Fruit fly (Drosophila melanogaster) whole organism, embryonic: ENCODE data around the gene Upf2.

Source experiments
- Aef1 ChIP-seq: fragments of 200-800 bp; sonication (Bioruptor generic); IDR thresholded peaks from 3 replicates; pipeline ENCODE4 v1.3.6; 2022; ENCODE audit warnings: missing biosample characterization, missing genetic modification characterization
- Atf-2 ChIP-seq: fragments of 200-800 bp; sonication (Bioruptor generic); optimal IDR thresholded peaks from 2 replicates; lab custom pipeline; 2016; ENCODE audit warnings: missing biosample characterization, missing genetic modification characterization
- B-H1 ChIP-seq: fragments of 200-800 bp; sonication (Bioruptor generic); IDR thresholded peaks from 3 replicates; pipeline ENCODE4 v1.3.6; 2022; ENCODE audit warnings: missing biosample characterization, missing genetic modification characterization
- Bgb ChIP-seq: fragments of 200-800 bp; sonication (Bioruptor generic); IDR thresholded peaks from 2 replicates; pipeline ENCODE4 v1.3.6; 2022; ENCODE audit warnings: missing biosample characterization, missing genetic modification characterization; ENCODE audit not compliant: partially characterized antibody
- Blimp-1 ChIP-seq: fragments of 200-800 bp; sonication (Bioruptor generic); optimal IDR thresholded peaks from 3 replicates; lab custom pipeline; 2018; ENCODE audit warnings: missing biosample characterization, missing genetic modification characterization, mild to moderate bottlenecking, moderate library complexity, missing genetic modification reagents
- CG1024 ChIP-seq: fragments of 200-800 bp; sonication (Bioruptor generic); IDR thresholded peaks from 2 replicates; pipeline ENCODE4 v1.3.6; 2022; ENCODE audit warnings: missing biosample characterization, missing genetic modification characterization
- CG11456 ChIP-seq: fragments of 200-800 bp; sonication (Bioruptor generic); IDR thresholded peaks from 3 replicates; pipeline ENCODE4 v1.3.6; 2022; ENCODE audit warnings: missing biosample characterization, missing genetic modification characterization
- CG1233 ChIP-seq: fragments of 200-800 bp; sonication (Bioruptor generic); optimal IDR thresholded peaks from 4 replicates; lab custom pipeline; 2018; ENCODE audit warnings: missing biosample characterization, mild to moderate bottlenecking, missing genetic modification characterization
- CG13296 ChIP-seq: fragments of 200-800 bp; sonication (Bioruptor generic); optimal IDR thresholded peaks from 3 replicates; lab custom pipeline; 2018; ENCODE audit warnings: missing biosample characterization, mild to moderate bottlenecking, missing genetic modification characterization
- CG14710 ChIP-seq: fragments of 200-800 bp; sonication (Bioruptor generic); optimal IDR thresholded peaks from 3 replicates; lab custom pipeline; 2019; ENCODE audit warnings: missing biosample characterization, mild to moderate bottlenecking, missing genetic modification characterization, moderate library complexity
- CG16815 ChIP-seq: fragments of 200-800 bp; sonication (Bioruptor generic); optimal IDR thresholded peaks from 3 replicates; lab custom pipeline; 2017; ENCODE audit warnings: missing biosample characterization, mild to moderate bottlenecking, missing genetic modification characterization
- CG17359 ChIP-seq: fragments of 200-800 bp; sonication (Bioruptor generic); optimal IDR thresholded peaks from 3 replicates; lab custom pipeline; 2018; ENCODE audit warnings: missing biosample characterization, mild to moderate bottlenecking, missing genetic modification characterization, moderate library complexity
- CG17361 ChIP-seq: fragments of 200-800 bp; sonication (Bioruptor generic); IDR thresholded peaks from 3 replicates; pipeline ENCODE4 v1.3.6; 2022; ENCODE audit warnings: missing biosample characterization, missing genetic modification characterization
- CG17912 ChIP-seq: fragments of 200-800 bp; sonication (Bioruptor generic); optimal IDR thresholded peaks from 2 replicates; lab custom pipeline; 2018; ENCODE audit warnings: missing biosample characterization, mild to moderate bottlenecking, missing genetic modification characterization
- CG1832 ChIP-seq: fragments of 200-800 bp; sonication (Bioruptor generic); optimal IDR thresholded peaks from 2 replicates; lab custom pipeline; 2017; ENCODE audit warnings: missing biosample characterization, mild to moderate bottlenecking, missing genetic modification characterization, inconsistent platforms
- CG2202 ChIP-seq: fragments of 200-800 bp; sonication (Bioruptor generic); optimal IDR thresholded peaks from 2 replicates; lab custom pipeline; 2018; ENCODE audit warnings: missing biosample characterization, mild to moderate bottlenecking, missing genetic modification characterization
- CG2889 ChIP-seq: fragments of 200-800 bp; sonication (Bioruptor generic); IDR thresholded peaks from 3 replicates; pipeline ENCODE4 v1.3.6; 2022; ENCODE audit warnings: missing biosample characterization, missing genetic modification characterization
- CG30431 ChIP-seq: fragments of 200-800 bp; sonication (Bioruptor generic); optimal IDR thresholded peaks from 2 replicates; lab custom pipeline; 2017; ENCODE audit warnings: missing biosample characterization, missing genetic modification characterization
- CG32772 ChIP-seq: fragments of 200-800 bp; sonication (Bioruptor generic); IDR thresholded peaks from 2 replicates; pipeline ENCODE4 v1.3.6; 2022; ENCODE audit warnings: missing biosample characterization, missing genetic modification characterization
- CG4282 ChIP-seq: fragments of 200-800 bp; sonication (Bioruptor generic); optimal IDR thresholded peaks from 2 replicates; lab custom pipeline; 2016; ENCODE audit warnings: missing biosample characterization, missing genetic modification characterization
- CG4820 ChIP-seq: fragments of 200-800 bp; sonication (Bioruptor generic); optimal IDR thresholded peaks from 3 replicates; lab custom pipeline; 2016; ENCODE audit warnings: missing biosample characterization, missing genetic modification characterization
- CG6765 ChIP-seq: fragments of 200-800 bp; sonication (Bioruptor generic); optimal IDR thresholded peaks from 3 replicates; lab custom pipeline; 2017; ENCODE audit warnings: missing biosample characterization, mild to moderate bottlenecking, missing genetic modification characterization
- CG8089 ChIP-seq: fragments of 200-800 bp; sonication (Bioruptor generic); optimal IDR thresholded peaks from 3 replicates; lab custom pipeline; 2016; ENCODE audit warnings: missing biosample characterization, missing genetic modification characterization
- Fer2 ChIP-seq: fragments of 200-800 bp; sonication (Bioruptor generic); optimal IDR thresholded peaks from 2 replicates; lab custom pipeline; 2018; ENCODE audit warnings: missing biosample characterization, mild to moderate bottlenecking, missing genetic modification characterization, moderate library complexity
- Myb ChIP-seq: fragments of 200-800 bp; sonication (Bioruptor generic); optimal IDR thresholded peaks from 2 replicates; lab custom pipeline; 2016; ENCODE audit warnings: missing biosample characterization, missing genetic modification characterization
- Nf-YA ChIP-seq: fragments of 200-800 bp; sonication (Bioruptor generic); IDR thresholded peaks from 2 replicates; pipeline ENCODE4 v1.3.6; 2022; ENCODE audit warnings: missing biosample characterization, missing genetic modification characterization
- Ptx1 ChIP-seq: fragments of 200-800 bp; sonication (Bioruptor generic); IDR thresholded peaks from 2 replicates; pipeline ENCODE4 v1.3.6; 2022; ENCODE audit warnings: missing biosample characterization, missing genetic modification characterization
- Ravus ChIP-seq: fragments of 200-800 bp; sonication (Bioruptor generic); IDR thresholded peaks from 2 replicates; pipeline ENCODE4 v1.3.6; 2022; ENCODE audit warnings: missing biosample characterization, missing genetic modification characterization
- Rx ChIP-seq: fragments of 200-800 bp; sonication (Bioruptor generic); IDR thresholded peaks from 2 replicates; pipeline ENCODE4 v1.3.6; 2022; ENCODE audit warnings: missing biosample characterization, missing genetic modification characterization
- Ssrp ChIP-seq: fragments of 200-800 bp; sonication (Bioruptor generic); optimal IDR thresholded peaks from 2 replicates; lab custom pipeline; 2018; ENCODE audit warnings: missing biosample characterization, mild to moderate bottlenecking, missing genetic modification characterization, moderate library complexity
- al ChIP-seq: fragments of 200-800 bp; sonication (Bioruptor generic); IDR thresholded peaks from 2 replicates; pipeline ENCODE4 v1.3.6; 2022; ENCODE audit warnings: missing biosample characterization, missing genetic modification characterization
- bowl ChIP-seq: fragments of 200-800 bp; sonication (Bioruptor generic); IDR thresholded peaks from 2 replicates; pipeline ENCODE4 v1.3.6; 2022; ENCODE audit warnings: missing biosample characterization, missing genetic modification characterization
- caup ChIP-seq: fragments of 200-800 bp; sonication (Bioruptor generic); optimal IDR thresholded peaks from 3 replicates; lab custom pipeline; 2017; ENCODE audit warnings: missing biosample characterization, mild to moderate bottlenecking, missing genetic modification characterization, moderate library complexity; ENCODE audit not compliant: severe bottlenecking
- chinmo ChIP-seq: fragments of 200-800 bp; sonication (Bioruptor generic); IDR thresholded peaks from 4 replicates; pipeline ENCODE4 v1.3.6; 2022; ENCODE audit warnings: missing biosample characterization, missing genetic modification characterization; ENCODE audit not compliant: partially characterized antibody
- cwo ChIP-seq: fragments of 200-800 bp; sonication (Bioruptor generic); optimal IDR thresholded peaks from 3 replicates; lab custom pipeline; 2017; ENCODE audit warnings: missing biosample characterization, missing genetic modification characterization, mild to moderate bottlenecking, moderate library complexity, missing genetic modification reagents
- dati ChIP-seq: fragments of 200-800 bp; sonication (Bioruptor generic); IDR thresholded peaks from 2 replicates; pipeline ENCODE4 v1.3.6; 2022; ENCODE audit warnings: missing biosample characterization, missing genetic modification characterization
- dpn ChIP-seq, 2 experiments: fragments of 200-800 bp; sonication (Bioruptor generic); optimal IDR thresholded peaks; 3 replicates each; lab custom pipeline; 2016; ENCODE audit warnings: missing biosample characterization in 2 of 2, missing genetic modification characterization in 2 of 2
- esg ChIP-seq: fragments of 200-800 bp; sonication (Bioruptor generic); conservative IDR thresholded peaks from 2 replicates; pipeline ENCODE4 v1.3.6; 2022; ENCODE audit warnings: missing biosample characterization, missing genetic modification characterization
- eve ChIP-seq, 2 experiments: fragments of >200 bp; optimal IDR thresholded peaks; 2 replicates each; lab custom pipeline; 2017; ENCODE audit warnings: missing biosample characterization in 2 of 2, missing genetic modification characterization in 2 of 2
- ewg ChIP-seq: fragments of 200-800 bp; sonication (Bioruptor generic); optimal IDR thresholded peaks from 3 replicates; lab custom pipeline; 2017; ENCODE audit warnings: mild to moderate bottlenecking, missing biosample characterization, missing genetic modification reagents, missing genetic modification characterization
- gcm ChIP-seq: fragments of 200-800 bp; sonication (Bioruptor generic); optimal IDR thresholded peaks from 2 replicates; lab custom pipeline; 2019; ENCODE audit warnings: missing biosample characterization, mild to moderate bottlenecking, missing genetic modification characterization, moderate library complexity
- lola ChIP-seq, 3 experiments: fragments of >200 bp in 2 of 3; fragments of 200-800 bp in 1 of 3; sonication (Bioruptor generic) in 1 of 3; optimal IDR thresholded peaks; 2 replicates each; lab custom pipeline; 2017 to 2019; ENCODE audit warnings: missing biosample characterization in 3 of 3, missing genetic modification characterization in 3 of 3, mild to moderate bottlenecking in 1 of 3, moderate library complexity in 1 of 3
- mld ChIP-seq: fragments of 200-800 bp; sonication (Bioruptor generic); IDR thresholded peaks from 3 replicates; pipeline ENCODE4 v1.3.6; 2022; ENCODE audit warnings: missing biosample characterization, missing genetic modification characterization; ENCODE audit not compliant: partially characterized antibody
- peb ChIP-seq: fragments of 200-800 bp; sonication (Bioruptor generic); IDR thresholded peaks from 2 replicates; pipeline ENCODE4 v1.3.6; 2022; ENCODE audit warnings: missing biosample characterization, missing genetic modification characterization
- psq ChIP-seq: fragments of 200-800 bp; sonication (Bioruptor generic); optimal IDR thresholded peaks from 2 replicates; lab custom pipeline; 2017; ENCODE audit warnings: missing biosample characterization, missing genetic modification characterization
- ranshi ChIP-seq: fragments of 200-800 bp; sonication (Bioruptor generic); IDR thresholded peaks from 2 replicates; pipeline ENCODE4 v1.3.6; 2022; ENCODE audit warnings: missing biosample characterization, missing genetic modification characterization
- sc ChIP-seq, 3 experiments: fragments of >200 bp in 2 of 3; fragments of 200-800 bp in 1 of 3; sonication (Bioruptor generic) in 1 of 3; optimal IDR thresholded peaks; 2 replicates in 2 of 3; 3 replicates in 1 of 3; lab custom pipeline; 2017; ENCODE audit warnings: mild to moderate bottlenecking in 1 of 3, missing biosample characterization in 1 of 3, missing genetic modification characterization in 1 of 3, missing genetic modification reagents in 1 of 3
- trem ChIP-seq: fragments of 200-800 bp; optimal IDR thresholded peaks from 3 replicates; lab custom pipeline; 2019; ENCODE audit warnings: missing biosample characterization, mild to moderate bottlenecking, missing genetic modification characterization, moderate library complexity
- ttk ChIP-seq: fragments of 200-800 bp; sonication (Bioruptor generic); IDR thresholded peaks from 2 replicates; pipeline ENCODE4 v2.1.2; 2022; ENCODE audit warnings: missing biosample characterization, missing genetic modification characterization

Gene Upf2

dm6 chrX:8091017-8091620 is 15.9 kb upstream of the Upf2 start (continued):
- peak; percentile 97 for TF ChIP-seq Rx (GFP tag; lab: Robert Waterston, UW)
- TF ChIP-seq CG17912 (GFP tag; lab: Kevin White, UChicago): no peak
- TF ChIP-seq CG4282 (GFP tag; lab: Kevin White, UChicago): peak; percentile 73
- TF ChIP-seq Ptx1 (GFP tag; lab: Robert Waterston, UW): peak; percentile 98
- peak; percentile 98 for TF ChIP-seq ranshi (GFP tag; lab: Robert Waterston, UW)
- peak; percentile 96 for TF ChIP-seq cwo
- TF ChIP-seq CG14710: peak; percentile 87
- TF ChIP-seq CG1832 (GFP tag; lab: Kevin White, UChicago): no peak
- peak in 2 of 3 experiments; percentile 17 to 87 for TF ChIP-seq lola (GFP tag; optimal IDR thresholded peaks at IDR 0.05; lab: Kevin White, UChicago)
- peak; percentile 72 for TF ChIP-seq Myb (GFP tag; lab: Kevin White, UChicago)
- peak; percentile 96 for TF ChIP-seq peb (GFP tag; lab: Robert Waterston, UW)
- TF ChIP-seq mld: no peak
- peak; percentile 92 for TF ChIP-seq CG2202 (tag; lab: Kevin White, UChicago)
- peak; percentile 97 for TF ChIP-seq CG13296
- TF ChIP-seq dati (GFP tag; lab: Robert Waterston, UW): peak; percentile 97
- TF ChIP-seq Ravus: peak; percentile 96
- TF ChIP-seq CG8089 (GFP tag; lab: Kevin White, UChicago): peak; percentile 76
- peak; percentile 97 for TF ChIP-seq caup (GFP tag; lab: Kevin White, UChicago)
- peak; percentile 84 for TF ChIP-seq Atf-2
- peak; percentile 97 for TF ChIP-seq bowl (GFP tag; lab: Robert Waterston, UW)
- TF ChIP-seq CG32772 (GFP tag; lab: Robert Waterston, UW): peak; percentile 98
- peak; percentile 96 for TF ChIP-seq al
- peak; percentile 94 for TF ChIP-seq CG1233 (GFP tag; lab: Kevin White, UChicago)
- peak; percentile 96 for TF ChIP-seq CG1024
- TF ChIP-seq eve (GFP tag; optimal IDR thresholded peaks at IDR 0.05; lab: Kevin White, UChicago): peak in 1 of 2 experiments; percentile 97
- no peak for TF ChIP-seq Bgb
- TF ChIP-seq Ssrp (tag; lab: Kevin White, UChicago): peak; percentile 93
- TF ChIP-seq trem (tag; lab: Kevin White, UChicago): peak; percentile 89
- TF ChIP-seq dpn (GFP tag; optimal IDR thresholded peaks at IDR 0.05; lab: Kevin White, UChicago): peak; percentile 94 to 97
- TF ChIP-seq B-H1: peak; percentile 98
- peak; percentile 98 for TF ChIP-seq CG2889 (GFP tag; lab: Robert Waterston, UW)
- peak; percentile 86; the same call in 2 of the 4 replicates for TF ChIP-seq chinmo (GFP tag; lab: Robert Waterston, UW)
- TF ChIP-seq Blimp-1 (GFP tag; lab: Kevin White, UChicago): peak; percentile 94
- peak; percentile 95 for TF ChIP-seq CG6765
- TF ChIP-seq CG30431: peak; percentile 91
- peak; percentile 98 for TF ChIP-seq CG11456 (GFP tag; lab: Robert Waterston, UW)
- TF ChIP-seq CG17361 (GFP tag; lab: Robert Waterston, UW): peak; percentile 95
- TF ChIP-seq gcm (GFP tag; lab: Kevin White, UChicago): peak; percentile 92
- peak; percentile 99 for TF ChIP-seq ttk
- no peak for TF ChIP-seq sc (optimal IDR thresholded peaks at IDR 0.05; lab: Kevin White, UChicago)
- TF ChIP-seq sc (GFP tag; optimal IDR thresholded peaks at IDR 0.05; lab: Kevin White, UChicago): peak; percentile 93
- TF ChIP-seq Fer2 (tag; lab: Kevin White, UChicago): peak; percentile 87
- TF ChIP-seq psq: peak; percentile 81
- TF ChIP-seq esg (GFP tag; lab: Robert Waterston, UW): peak; percentile 98
- peak; percentile 95 for TF ChIP-seq CG4820 (GFP tag; lab: Kevin White, UChicago)
- TF ChIP-seq CG16815 (GFP tag; lab: Kevin White, UChicago): peak; percentile 91
- TF ChIP-seq Aef1: peak; percentile 98
- TF ChIP-seq ewg (GFP tag; lab: Kevin White, UChicago): peak; percentile 93
- TF ChIP-seq CG17359: peak; percentile 97
- TF ChIP-seq Nf-YA: peak; percentile 97
